Fruit fly (Drosophila melanogaster): ENCODE data around the gene Nsf2.

dm6 chr3R:13809261-13809660, 28.5 kb downstream of the Nsf2 start:
- TF ChIP-seq psq (optimal IDR thresholded peaks at IDR 0.05) (no peak), CG8478 (optimal IDR thresholded peaks at IDR 0.05) (no peak)

Measured in whole organism.